Worm (Caenorhabditis elegans) whole organism, L4 larva: ENCODE results near the gene W09H1.3.
A peak's percentile ranks its signal among the peaks of the same experiment; 100 is the strongest.

Source experiments
- ama-1 ChIP-seq: fragments of 150-350 bp; optimal IDR thresholded peaks from 2 replicates; lab custom pipeline; 2014; ENCODE audit warnings: inconsistent platforms, mixed read lengths
- ceh-62 ChIP-seq: sonication (generic microtip); optimal IDR thresholded peaks from 2 replicates; lab custom pipeline; 2017; ENCODE audit warnings: missing biosample characterization, missing genetic modification characterization
- jun-1 ChIP-seq: fragments of 150-350 bp; optimal IDR thresholded peaks from 2 replicates; lab custom pipeline; 2014; ENCODE audit warnings: missing biosample characterization, missing genetic modification reagents, missing genetic modification characterization
- nhr-11 ChIP-seq: fragments of 150-350 bp; optimal IDR thresholded peaks from 2 replicates; lab custom pipeline; 2014; ENCODE audit warnings: missing biosample characterization, missing genetic modification characterization
- nhr-25 ChIP-seq: sonication (generic microtip); optimal IDR thresholded peaks from 2 replicates; lab custom pipeline; 2017; ENCODE audit warnings: missing genetic modification characterization, mild to moderate bottlenecking, missing compliant biosample characterization, antibody characterized with exemption, moderate library complexity, borderline replicate concordance; ENCODE audit not compliant: insufficient read depth
- nhr-42 ChIP-seq: fragments of 200-800 bp; sonication (Bioruptor generic); IDR thresholded peaks from 2 replicates; pipeline ENCODE4 v1.3.6; 2022; ENCODE audit warnings: missing genetic modification characterization, missing compliant biosample characterization
- nhr-6 ChIP-seq: fragments of 150-350 bp; optimal IDR thresholded peaks from 2 replicates; lab custom pipeline; 2014; ENCODE audit warnings: missing biosample characterization, missing genetic modification characterization
- pha-4 ChIP-seq, 2 experiments: fragments of 150-350 bp in 1 of 2; fragments of 200-800 bp in 1 of 2; sonication (Bioruptor generic) in 1 of 2; IDR thresholded peaks in 1 of 2; optimal IDR thresholded peaks in 1 of 2; 2 replicates each; pipeline versions ENCODE4 v1.3.6 to Lab custom; 2014 to 2022; ENCODE audit warnings: missing genetic modification characterization in 2 of 2, missing genetic modification reagents in 2 of 2, missing biosample characterization in 1 of 2, missing compliant biosample characterization in 1 of 2
- skn-1 ChIP-seq: fragments of 150-350 bp; optimal IDR thresholded peaks from 2 replicates; lab custom pipeline; 2014; ENCODE audit warnings: missing biosample characterization, missing genetic modification characterization
- unc-62 ChIP-seq, 3 experiments: fragments of 150-350 bp in 1 of 3; sonication (generic microtip); optimal IDR thresholded peaks in 2 of 3; peaks in 1 of 3; 1 replicate in 1 of 3; 2 replicates in 2 of 3; lab custom pipeline; 2014 to 2017; ENCODE audit warnings: missing biosample characterization in 3 of 3, missing genetic modification characterization in 3 of 3, missing genetic modification reagents in 3 of 3, missing genotype in 1 of 3
- zag-1 ChIP-seq: fragments of 150-350 bp; optimal IDR thresholded peaks from 2 replicates; lab custom pipeline; 2014; ENCODE audit warnings: missing biosample characterization, missing genetic modification characterization

- TF ChIP-seq nhr-11 (tag; lab: Kevin White, UChicago) (no peak), nhr-6 (no peak), unc-62 (GFP tag; optimal IDR thresholded peaks at IDR 0.05 in 1 of 2; lab: Kevin White, UChicago) (peak in 1 of 2 experiments; percentile 83), unc-62 (tag; optimal IDR thresholded peaks at IDR 0.05; lab: Kevin White, UChicago) (no peak), ama-1 (lab: Kevin White, UChicago) (no peak), nhr-25 (tag; lab: Kevin White, UChicago) (no peak), ceh-62 (tag; lab: Kevin White, UChicago) (no peak), skn-1 (tag; lab: Kevin White, UChicago) (no peak), pha-4 (GFP tag; IDR thresholded peaks at IDR 0.05; lab: Robert Waterston, UW) (no peak), pha-4 (tag; optimal IDR thresholded peaks at IDR 0.05; lab: Kevin White, UChicago) (no peak), jun-1 (tag; lab: Kevin White, UChicago) (no peak), zag-1 (tag; lab: Kevin White, UChicago) (no peak), nhr-42 (GFP tag; lab: Robert Waterston, UW) (no peak)
Measured at ce11 chrII:13195706-13196417, 11.6 kb downstream of the W09H1.3 start.
